Fruit fly (Drosophila melanogaster) whole organism, embryonic: ENCODE results near the gene CG33230.

Source experiments
- Adf1 ChIP-seq: fragments of 200-800 bp; sonication (Bioruptor generic); IDR thresholded peaks from 2 replicates; pipeline ENCODE4 v1.3.6; 2022; ENCODE audit warnings: missing biosample characterization, missing genetic modification characterization
- CG10462 ChIP-seq: fragments of 200-800 bp; sonication (Bioruptor generic); optimal IDR thresholded peaks from 2 replicates; lab custom pipeline; 2016; ENCODE audit warnings: missing biosample characterization, missing genetic modification characterization
- CG12071 ChIP-seq: fragments of 200-800 bp; sonication (Bioruptor generic); optimal IDR thresholded peaks from 3 replicates; lab custom pipeline; 2018; ENCODE audit warnings: missing biosample characterization, mild to moderate bottlenecking, missing genetic modification characterization
- CG12104 ChIP-seq: fragments of 200-800 bp; sonication (Bioruptor generic); optimal IDR thresholded peaks from 3 replicates; lab custom pipeline; 2016; ENCODE audit warnings: missing biosample characterization, missing genetic modification characterization
- CG12744 ChIP-seq: fragments of 200-800 bp; sonication (Bioruptor generic); optimal IDR thresholded peaks from 2 replicates; lab custom pipeline; 2016; ENCODE audit warnings: missing biosample characterization, missing genetic modification characterization
- CG15269 ChIP-seq: fragments of 200-800 bp; sonication (Bioruptor generic); optimal IDR thresholded peaks from 2 replicates; lab custom pipeline; 2018; ENCODE audit warnings: missing biosample characterization, mild to moderate bottlenecking, missing genetic modification characterization, moderate library complexity
- CG16863 ChIP-seq: fragments of 200-800 bp; sonication (Bioruptor generic); optimal IDR thresholded peaks from 3 replicates; lab custom pipeline; 2016; ENCODE audit warnings: missing biosample characterization, missing genetic modification characterization
- CG17186 ChIP-seq: fragments of 200-800 bp; sonication (Bioruptor generic); optimal IDR thresholded peaks from 3 replicates; lab custom pipeline; 2017; ENCODE audit warnings: missing biosample characterization, missing genetic modification reagents, missing genetic modification characterization
- CG1832 ChIP-seq: fragments of 200-800 bp; sonication (Bioruptor generic); optimal IDR thresholded peaks from 2 replicates; lab custom pipeline; 2017; ENCODE audit warnings: missing biosample characterization, mild to moderate bottlenecking, missing genetic modification characterization, inconsistent platforms
- CG2202 ChIP-seq: fragments of 200-800 bp; sonication (Bioruptor generic); optimal IDR thresholded peaks from 2 replicates; lab custom pipeline; 2018; ENCODE audit warnings: missing biosample characterization, mild to moderate bottlenecking, missing genetic modification characterization
- CG2712 ChIP-seq: fragments of 200-800 bp; optimal IDR thresholded peaks from 3 replicates; lab custom pipeline; 2019; ENCODE audit warnings: missing biosample characterization, mild to moderate bottlenecking, missing genetic modification characterization, moderate library complexity
- CG30020 ChIP-seq: fragments of 200-800 bp; optimal IDR thresholded peaks from 2 replicates; lab custom pipeline; 2019; ENCODE audit warnings: missing biosample characterization, mild to moderate bottlenecking, missing genetic modification characterization, moderate library complexity
- CG30403 ChIP-seq: fragments of 200-800 bp; sonication (Bioruptor generic); optimal IDR thresholded peaks from 3 replicates; lab custom pipeline; 2016; ENCODE audit warnings: missing biosample characterization, missing genetic modification characterization
- CG31365 ChIP-seq: fragments of 200-800 bp; sonication (Bioruptor generic); optimal IDR thresholded peaks from 2 replicates; lab custom pipeline; 2018; ENCODE audit warnings: missing biosample characterization, mild to moderate bottlenecking, missing genetic modification characterization
- CG4730 ChIP-seq: fragments of 200-800 bp; sonication (Bioruptor generic); IDR thresholded peaks from 2 replicates; pipeline ENCODE4 v1.3.6; 2022; ENCODE audit warnings: missing biosample characterization, missing genetic modification characterization
- CG7556 ChIP-seq: fragments of 200-800 bp; sonication (Bioruptor generic); optimal IDR thresholded peaks from 2 replicates; lab custom pipeline; 2017; ENCODE audit warnings: missing biosample characterization, mild to moderate bottlenecking, missing genetic modification characterization
- CG7839 ChIP-seq: fragments of 200-800 bp; sonication (Bioruptor generic); optimal IDR thresholded peaks from 3 replicates; lab custom pipeline; 2018; ENCODE audit warnings: missing biosample characterization, mild to moderate bottlenecking, missing genetic modification characterization, moderate library complexity
- CG7987 ChIP-seq: fragments of 200-800 bp; sonication (Bioruptor generic); optimal IDR thresholded peaks from 2 replicates; lab custom pipeline; 2018; ENCODE audit warnings: missing biosample characterization, mild to moderate bottlenecking, missing genetic modification characterization, moderate library complexity
- CTCF ChIP-seq: fragments of 200-800 bp; sonication (Bioruptor generic); optimal IDR thresholded peaks from 2 replicates; lab custom pipeline; 2017; ENCODE audit warnings: missing biosample characterization, mild to moderate bottlenecking, missing genetic modification characterization, moderate library complexity
- Deaf1 ChIP-seq: fragments of 200-800 bp; optimal IDR thresholded peaks from 3 replicates; lab custom pipeline; 2019; ENCODE audit warnings: missing biosample characterization, mild to moderate bottlenecking, missing genetic modification characterization, moderate library complexity
- Dip2 ChIP-seq: fragments of 200-800 bp; sonication (Bioruptor generic); IDR thresholded peaks from 2 replicates; pipeline ENCODE4 v1.3.6; 2022; ENCODE audit warnings: missing biosample characterization, missing genetic modification characterization
- Doc3 ChIP-seq: fragments of 200-800 bp; sonication (Bioruptor generic); IDR thresholded peaks from 3 replicates; pipeline ENCODE4 v1.3.6; 2022; ENCODE audit warnings: missing biosample characterization, missing genetic modification characterization; ENCODE audit not compliant: partially characterized antibody
- Hand ChIP-seq: fragments of 200-800 bp; sonication (Bioruptor generic); optimal IDR thresholded peaks from 2 replicates; lab custom pipeline; 2017; ENCODE audit warnings: mild to moderate bottlenecking, missing biosample characterization, missing genetic modification reagents, missing genetic modification characterization
- Hr78 ChIP-seq, 2 experiments: fragments of 200-800 bp in 1 of 2; fragments of >200 bp in 1 of 2; sonication (Bioruptor generic) in 1 of 2; optimal IDR thresholded peaks; 2 replicates each; lab custom pipeline; 2017 to 2019; ENCODE audit warnings: missing biosample characterization in 2 of 2, missing genetic modification characterization in 2 of 2, mild to moderate bottlenecking in 1 of 2, moderate library complexity in 1 of 2
- Lim3 ChIP-seq: fragments of 200-800 bp; sonication (Bioruptor generic); IDR thresholded peaks from 2 replicates; pipeline ENCODE4 v1.3.6; 2022; ENCODE audit warnings: missing biosample characterization, missing genetic modification characterization
- Nf-YA ChIP-seq: fragments of 200-800 bp; sonication (Bioruptor generic); IDR thresholded peaks from 2 replicates; pipeline ENCODE4 v1.3.6; 2022; ENCODE audit warnings: missing biosample characterization, missing genetic modification characterization
- YL-1 ChIP-seq: fragments of 200-800 bp; sonication (Bioruptor generic); optimal IDR thresholded peaks from 3 replicates; lab custom pipeline; 2017; ENCODE audit warnings: missing biosample characterization, mild to moderate bottlenecking, missing genetic modification characterization
- ab ChIP-seq: fragments of 200-800 bp; sonication (Bioruptor generic); optimal IDR thresholded peaks from 2 replicates; lab custom pipeline; 2016; ENCODE audit warnings: missing biosample characterization, missing genetic modification characterization
- abd-A ChIP-seq: fragments of 200-800 bp; sonication (Bioruptor generic); optimal IDR thresholded peaks from 3 replicates; lab custom pipeline; 2019; ENCODE audit warnings: missing biosample characterization, mild to moderate bottlenecking, missing genetic modification characterization, moderate library complexity
- al ChIP-seq: fragments of 200-800 bp; sonication (Bioruptor generic); IDR thresholded peaks from 2 replicates; pipeline ENCODE4 v1.3.6; 2022; ENCODE audit warnings: missing biosample characterization, missing genetic modification characterization
- ara ChIP-seq: fragments of 200-800 bp; sonication (Bioruptor generic); IDR thresholded peaks from 2 replicates; pipeline ENCODE4 v1.3.6; 2022; ENCODE audit warnings: missing biosample characterization, missing genetic modification characterization
- bsh ChIP-seq, 2 experiments: fragments of 200-800 bp; sonication (Bioruptor generic); optimal IDR thresholded peaks; 2 replicates each; lab custom pipeline; 2017 to 2018; ENCODE audit warnings: mild to moderate bottlenecking in 2 of 2, missing biosample characterization in 2 of 2, missing genetic modification characterization in 2 of 2, moderate library complexity in 1 of 2
- chif ChIP-seq, 2 experiments: fragments of 200-800 bp; sonication (Bioruptor generic); optimal IDR thresholded peaks; 3 replicates each; lab custom pipeline; 2016; ENCODE audit warnings: missing biosample characterization in 2 of 2, missing genetic modification characterization in 2 of 2
- chinmo ChIP-seq: fragments of 200-800 bp; sonication (Bioruptor generic); IDR thresholded peaks from 4 replicates; pipeline ENCODE4 v1.3.6; 2022; ENCODE audit warnings: missing biosample characterization, missing genetic modification characterization; ENCODE audit not compliant: partially characterized antibody
- ci ChIP-seq: fragments of 200-800 bp; sonication (Bioruptor generic); IDR thresholded peaks from 3 replicates; pipeline ENCODE4 v1.3.6; 2022; ENCODE audit warnings: missing biosample characterization, missing genetic modification characterization
- crp ChIP-seq, 2 experiments: fragments of 200-800 bp; sonication (Bioruptor generic); optimal IDR thresholded peaks; 2 replicates in 1 of 2; 3 replicates in 1 of 2; lab custom pipeline; 2017; ENCODE audit warnings: missing biosample characterization in 2 of 2, missing genetic modification characterization in 2 of 2, mild to moderate bottlenecking in 1 of 2, moderate library complexity in 1 of 2
- dan ChIP-seq: fragments of 200-800 bp; sonication (Bioruptor generic); IDR thresholded peaks from 2 replicates; pipeline ENCODE4 v1.3.6; 2022; ENCODE audit warnings: missing biosample characterization, missing genetic modification characterization
- disco-r ChIP-seq: fragments of 200-800 bp; sonication (Bioruptor generic); optimal IDR thresholded peaks from 2 replicates; lab custom pipeline; 2016; ENCODE audit warnings: missing biosample characterization, missing genetic modification characterization
- eyg ChIP-seq: fragments of 200-800 bp; sonication (Bioruptor generic); optimal IDR thresholded peaks from 3 replicates; lab custom pipeline; 2016; ENCODE audit warnings: missing biosample characterization, missing genetic modification characterization
- gce ChIP-seq: fragments of 200-800 bp; sonication (Bioruptor generic); IDR thresholded peaks from 3 replicates; pipeline ENCODE4 v1.3.6; 2022; ENCODE audit warnings: missing biosample characterization, missing genetic modification characterization
- gcm2 ChIP-seq: fragments of 200-800 bp; sonication (Bioruptor generic); optimal IDR thresholded peaks from 2 replicates; lab custom pipeline; 2016; ENCODE audit warnings: missing biosample characterization, missing genetic modification characterization
- lola ChIP-seq, 3 experiments: fragments of >200 bp in 2 of 3; fragments of 200-800 bp in 1 of 3; sonication (Bioruptor generic) in 1 of 3; optimal IDR thresholded peaks; 2 replicates each; lab custom pipeline; 2017 to 2019; ENCODE audit warnings: missing biosample characterization in 3 of 3, missing genetic modification characterization in 3 of 3, mild to moderate bottlenecking in 1 of 3, moderate library complexity in 1 of 3
- otp ChIP-seq: fragments of 200-800 bp; sonication (Bioruptor generic); IDR thresholded peaks from 3 replicates; pipeline ENCODE4, ENCODE4 v1.3.6; 2022; ENCODE audit warnings: missing biosample characterization, missing genetic modification characterization
- prd ChIP-seq, 3 experiments: fragments of >200 bp in 2 of 3; fragments of 200-800 bp in 1 of 3; sonication (Bioruptor generic) in 1 of 3; optimal IDR thresholded peaks in 2 of 3; IDR thresholded peaks in 1 of 3; 2 replicates in 2 of 3; 3 replicates in 1 of 3; pipeline versions ENCODE4 v1.3.6 to Lab custom; 2017 to 2022; ENCODE audit warnings: missing biosample characterization in 1 of 3, missing genetic modification characterization in 1 of 3
- rib ChIP-seq: fragments of 200-800 bp; sonication (Bioruptor generic); IDR thresholded peaks from 2 replicates; pipeline ENCODE4 v1.3.6; 2022; ENCODE audit warnings: missing biosample characterization, missing genetic modification characterization
- salm ChIP-seq: fragments of 200-800 bp; sonication (Bioruptor generic); optimal IDR thresholded peaks from 2 replicates; lab custom pipeline; 2018; ENCODE audit warnings: missing biosample characterization, mild to moderate bottlenecking, missing genetic modification characterization
- sima ChIP-seq: fragments of 200-800 bp; sonication (Bioruptor generic); optimal IDR thresholded peaks from 2 replicates; lab custom pipeline; 2016; ENCODE audit warnings: missing biosample characterization, missing genetic modification characterization
- ttk ChIP-seq: fragments of 200-800 bp; sonication (Bioruptor generic); IDR thresholded peaks from 2 replicates; pipeline ENCODE4 v2.1.2; 2022; ENCODE audit warnings: missing biosample characterization, missing genetic modification characterization
- zen2 ChIP-seq: fragments of 200-800 bp; sonication (Bioruptor generic); IDR thresholded peaks from 3 replicates; pipeline ENCODE4 v1.3.6; 2022; ENCODE audit warnings: missing biosample characterization, missing genetic modification characterization; ENCODE audit not compliant: partially characterized antibody

The CG33230 gene

DNA sequence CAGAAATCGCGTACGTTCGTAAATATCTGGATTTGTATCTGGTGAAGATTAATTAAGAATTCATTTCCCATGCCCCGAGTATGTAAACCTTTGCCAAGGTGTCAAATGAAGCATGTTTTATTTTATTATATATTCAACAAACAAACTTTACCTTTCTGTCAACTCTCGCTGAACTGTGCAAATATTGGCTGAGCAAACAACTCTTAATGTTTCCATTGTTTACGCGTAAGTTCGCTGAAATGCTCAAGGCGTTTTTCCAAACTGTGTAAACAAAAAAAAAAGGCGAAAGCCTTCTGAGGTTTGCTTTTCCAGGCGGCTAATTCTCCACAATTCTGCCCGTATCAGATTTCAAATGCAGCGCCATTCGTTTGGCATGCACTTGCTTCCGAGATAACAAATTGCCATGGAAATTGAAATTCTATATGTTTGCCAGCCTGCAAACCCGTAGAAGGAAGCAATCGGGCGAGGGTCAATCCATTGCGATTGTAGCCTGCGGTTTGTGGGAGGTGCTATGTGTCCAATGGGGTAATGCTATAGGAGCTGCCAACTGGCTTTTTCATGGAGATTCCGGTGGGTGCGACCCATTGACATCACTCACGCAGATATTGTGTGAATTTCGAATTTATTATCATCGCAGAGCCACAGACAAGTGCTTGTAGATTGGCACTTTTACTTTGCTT lies 26.4 kb upstream of the CG33230 start (continued):
- TF ChIP-seq zen2 (no peak), CG31365 (tag; lab: Kevin White, UChicago) (peak; percentile 79), CG30403 (GFP tag; lab: Kevin White, UChicago) (peak; percentile 26), disco-r (GFP tag; lab: Kevin White, UChicago) (no peak), ci (GFP tag; lab: Robert Waterston, UW) (peak; percentile 67), Hand (peak; percentile 74), gce (GFP tag; lab: Robert Waterston, UW) (no peak; the same call in 2 of the 3 replicates), Lim3 (GFP tag; lab: Robert Waterston, UW) (no peak), CG7987 (GFP tag; lab: Kevin White, UChicago) (peak; percentile 96), YL-1 (GFP tag; lab: Kevin White, UChicago) (peak; percentile 44), abd-A (tag; lab: Kevin White, UChicago) (no peak), CG2202 (tag; lab: Kevin White, UChicago) (no peak), Adf1 (GFP tag; lab: Robert Waterston, UW) (peak; percentile 64; the same call in 1 of the 2 replicates), crp (GFP tag; optimal IDR thresholded peaks at IDR 0.05; lab: Kevin White, UChicago) (no peak), Dip2 (no peak), CG30020 (tag; lab: Kevin White, UChicago) (no peak), CG1832 (GFP tag; lab: Kevin White, UChicago) (no peak), CG16863 (GFP tag; lab: Kevin White, UChicago) (no peak), salm (tag; lab: Kevin White, UChicago) (peak; percentile 27), Doc3 (GFP tag; lab: Robert Waterston, UW) (no peak), CG7839 (tag; lab: Kevin White, UChicago) (no peak), chinmo (GFP tag; lab: Robert Waterston, UW) (no peak), ttk (GFP tag; lab: Robert Waterston, UW) (no peak), CTCF (GFP tag; lab: Kevin White, UChicago) (no peak), sima (GFP tag; lab: Kevin White, UChicago) (no peak), CG17186 (GFP tag; lab: Kevin White, UChicago) (no peak), CG10462 (no peak), CG12071 (peak; percentile 94), CG2712 (no peak), ab (GFP tag; lab: Kevin White, UChicago) (no peak), al (0 out of 2 replicates have a peak, but pooled peaks have one; percentile 16), CG15269 (tag; lab: Kevin White, UChicago) (peak; percentile 67), CG7556 (peak; percentile 65), gcm2 (no peak), Nf-YA (GFP tag; lab: Robert Waterston, UW) (peak; percentile 47; the same call in 1 of the 2 replicates), CG4730 (GFP tag; lab: Robert Waterston, UW) (no peak), CG12744 (GFP tag; lab: Kevin White, UChicago) (peak; percentile 71), Deaf1 (tag; lab: Kevin White, UChicago) (no peak), rib (GFP tag; lab: Robert Waterston, UW) (peak; percentile 93), eyg (GFP tag; lab: Kevin White, UChicago) (peak; percentile 78), ara (GFP tag; lab: Robert Waterston, UW) (no peak), lola (GFP tag; optimal IDR thresholded peaks at IDR 0.05; lab: Kevin White, UChicago) (no peak), Hr78 (GFP tag; optimal IDR thresholded peaks at IDR 0.05; lab: Kevin White, UChicago) (no peak), dan (GFP tag; lab: Robert Waterston, UW) (no peak), CG12104 (GFP tag; lab: Kevin White, UChicago) (peak; percentile 95), otp (0 out of 3 replicates have a peak, but pooled peaks have one; percentile 9), chif (GFP tag; optimal IDR thresholded peaks at IDR 0.05; lab: Kevin White, UChicago) (peak in 1 of 2 experiments; percentile 43), bsh (GFP tag; optimal IDR thresholded peaks at IDR 0.05; lab: Kevin White, UChicago) (no peak), prd (optimal IDR thresholded peaks at IDR 0.05; lab: Kevin White, UChicago) (no peak), prd (GFP tag; IDR thresholded peaks at IDR 0.05; lab: Robert Waterston, UW) (no peak)
